Worm (Caenorhabditis elegans) whole organism, mixed stage, embryonic: Measurements from ENCODE around the gene gon-1.

Experiments
- blmp-1 ChIP-seq: fragments of 150-350 bp; optimal IDR thresholded peaks from 2 replicates; lab custom pipeline; 2014; ENCODE audit warnings: missing biosample characterization, missing genetic modification characterization
- mab-5 ChIP-seq: fragments of 150-350 bp; optimal IDR thresholded peaks from 2 replicates; lab custom pipeline; 2014; ENCODE audit warnings: missing biosample characterization, missing genetic modification characterization
- unc-39 ChIP-seq: fragments of 150-350 bp; optimal IDR thresholded peaks from 2 replicates; lab custom pipeline; 2014; ENCODE audit warnings: missing biosample characterization, missing genetic modification characterization

- TF ChIP-seq unc-39 (tag; lab: Kevin White, UChicago) (no peak), blmp-1 (tag; lab: Kevin White, UChicago) (no peak), mab-5 (no peak)
Measured at ce11 chrIV:9916224-9916623, 37.0 kb downstream of the gon-1 start, which contains the start of gene bed-3.
